Fruit fly (Drosophila melanogaster): ENCODE measurements around the gene Rab9Db.

dm6 chrX:10582064-10582463, 41.0 kb downstream of the Rab9Db start:
- no peak for TF ChIP-seq cnc (optimal IDR thresholded peaks at IDR 0.05)
- no peak for TF ChIP-seq Mnt (GFP tag; optimal IDR thresholded peaks at IDR 0.05)
- no peak for TF ChIP-seq CG12768 (GFP tag; optimal IDR thresholded peaks at IDR 0.05)
- TF ChIP-seq CG1620 (GFP tag; optimal IDR thresholded peaks at IDR 0.05), result no peak
- TF ChIP-seq bab1 (GFP tag; optimal IDR thresholded peaks at IDR 0.05), result no peak
